Fruit fly (Drosophila melanogaster) whole organism, embryonic: ENCODE measurements around the gene CG13481.

ENCODE experiments used
- Ada2b ChIP-seq: fragments of 200-800 bp; sonication (Bioruptor generic); IDR thresholded peaks from 2 replicates; pipeline ENCODE4 v1.3.6; 2022; ENCODE audit warnings: missing biosample characterization, missing genetic modification characterization
- B-H1 ChIP-seq: fragments of 200-800 bp; sonication (Bioruptor generic); IDR thresholded peaks from 3 replicates; pipeline ENCODE4 v1.3.6; 2022; ENCODE audit warnings: missing biosample characterization, missing genetic modification characterization
- CG10267 ChIP-seq: fragments of 200-800 bp; sonication (Bioruptor generic); optimal IDR thresholded peaks from 2 replicates; lab custom pipeline; 2018; ENCODE audit warnings: missing biosample characterization, mild to moderate bottlenecking, missing genetic modification characterization, moderate library complexity
- CG11504 ChIP-seq: fragments of 200-800 bp; sonication (Bioruptor generic); optimal IDR thresholded peaks from 3 replicates; lab custom pipeline; 2019; ENCODE audit warnings: missing biosample characterization, mild to moderate bottlenecking, missing genetic modification characterization, moderate library complexity
- CG11696 ChIP-seq: fragments of 200-800 bp; sonication (Bioruptor generic); IDR thresholded peaks from 2 replicates; pipeline ENCODE4 v1.3.6; 2022; ENCODE audit warnings: missing biosample characterization, missing genetic modification characterization
- CG13287 ChIP-seq: fragments of 200-800 bp; sonication (Bioruptor generic); IDR thresholded peaks from 2 replicates; pipeline ENCODE4 v1.3.6; 2022; ENCODE audit warnings: missing biosample characterization, missing genetic modification characterization; ENCODE audit not compliant: partially characterized antibody
- CG16815 ChIP-seq: fragments of 200-800 bp; sonication (Bioruptor generic); optimal IDR thresholded peaks from 3 replicates; lab custom pipeline; 2017; ENCODE audit warnings: missing biosample characterization, mild to moderate bottlenecking, missing genetic modification characterization
- CG17361 ChIP-seq: fragments of 200-800 bp; sonication (Bioruptor generic); IDR thresholded peaks from 3 replicates; pipeline ENCODE4 v1.3.6; 2022; ENCODE audit warnings: missing biosample characterization, missing genetic modification characterization
- CG17829 ChIP-seq: fragments of 200-800 bp; optimal IDR thresholded peaks from 2 replicates; lab custom pipeline; 2019; ENCODE audit warnings: missing biosample characterization, mild to moderate bottlenecking, missing genetic modification characterization, moderate library complexity
- CG18599 ChIP-seq: fragments of 200-800 bp; sonication (Bioruptor generic); optimal IDR thresholded peaks from 3 replicates; lab custom pipeline; 2017; ENCODE audit warnings: missing biosample characterization, missing genetic modification characterization, mild to moderate bottlenecking, moderate library complexity, missing genetic modification reagents
- CG2678 ChIP-seq: fragments of 200-800 bp; sonication (Bioruptor generic); optimal IDR thresholded peaks from 3 replicates; lab custom pipeline; 2019; ENCODE audit warnings: missing biosample characterization, mild to moderate bottlenecking, missing genetic modification characterization, moderate library complexity
- CG2712 ChIP-seq: fragments of 200-800 bp; optimal IDR thresholded peaks from 3 replicates; lab custom pipeline; 2019; ENCODE audit warnings: missing biosample characterization, mild to moderate bottlenecking, missing genetic modification characterization, moderate library complexity
- CG30403 ChIP-seq: fragments of 200-800 bp; sonication (Bioruptor generic); optimal IDR thresholded peaks from 3 replicates; lab custom pipeline; 2016; ENCODE audit warnings: missing biosample characterization, missing genetic modification characterization
- CG30431 ChIP-seq: fragments of 200-800 bp; sonication (Bioruptor generic); optimal IDR thresholded peaks from 2 replicates; lab custom pipeline; 2017; ENCODE audit warnings: missing biosample characterization, missing genetic modification characterization
- CG4424 ChIP-seq: fragments of 200-800 bp; sonication (Bioruptor generic); optimal IDR thresholded peaks from 3 replicates; lab custom pipeline; 2016; ENCODE audit warnings: missing biosample characterization, missing genetic modification characterization
- CG8924 ChIP-seq: fragments of 200-800 bp; optimal IDR thresholded peaks from 3 replicates; lab custom pipeline; 2019; ENCODE audit warnings: missing biosample characterization, mild to moderate bottlenecking, missing genetic modification characterization, moderate library complexity
- CG9727 ChIP-seq: fragments of 200-800 bp; sonication (Bioruptor generic); optimal IDR thresholded peaks from 3 replicates; lab custom pipeline; 2017; ENCODE audit warnings: missing biosample characterization, mild to moderate bottlenecking, missing genetic modification characterization
- D19A ChIP-seq: fragments of 200-800 bp; optimal IDR thresholded peaks from 3 replicates; lab custom pipeline; 2019; ENCODE audit warnings: missing biosample characterization, mild to moderate bottlenecking, missing genetic modification characterization, moderate library complexity
- ERR ChIP-seq: fragments of 200-800 bp; sonication (Bioruptor generic); optimal IDR thresholded peaks from 2 replicates; lab custom pipeline; 2016; ENCODE audit warnings: missing biosample characterization, missing genetic modification characterization
- Ets65A ChIP-seq: fragments of 200-800 bp; sonication (Bioruptor generic); peaks from one replicate; lab custom pipeline; 2016; ENCODE audit warnings: missing biosample characterization, missing genetic modification characterization
- Fer1 ChIP-seq: fragments of 200-800 bp; sonication (Bioruptor generic); optimal IDR thresholded peaks from 2 replicates; lab custom pipeline; 2017; ENCODE audit warnings: missing biosample characterization, mild to moderate bottlenecking, missing genetic modification characterization
- Hr3 ChIP-seq: fragments of 200-800 bp; sonication (Bioruptor generic); optimal IDR thresholded peaks from 3 replicates; lab custom pipeline; 2016; ENCODE audit warnings: missing biosample characterization, missing genetic modification characterization
- Hr51 ChIP-seq, 2 experiments: fragments of 200-800 bp; sonication (Bioruptor generic); optimal IDR thresholded peaks; 2 replicates in 1 of 2; 3 replicates in 1 of 2; lab custom pipeline; 2016 to 2018; ENCODE audit warnings: missing biosample characterization in 2 of 2, missing genetic modification characterization in 2 of 2, mild to moderate bottlenecking in 1 of 2, moderate library complexity in 1 of 2
- Med ChIP-seq: fragments of 200-800 bp; sonication (Bioruptor generic); peaks from one replicate; lab custom pipeline; 2016; ENCODE audit warnings: missing biosample characterization, missing genetic modification characterization, mild to moderate bottlenecking, inconsistent platforms, moderate library complexity
- Meics ChIP-seq: fragments of 200-800 bp; sonication (Bioruptor generic); optimal IDR thresholded peaks from 2 replicates; lab custom pipeline; 2017; ENCODE audit warnings: missing biosample characterization, mild to moderate bottlenecking, missing genetic modification characterization
- Poxn ChIP-seq: fragments of 200-800 bp; sonication (Bioruptor generic); IDR thresholded peaks from 2 replicates; pipeline ENCODE4 v1.3.6; 2022; ENCODE audit warnings: missing biosample characterization, missing genetic modification characterization
- Ptx1 ChIP-seq: fragments of 200-800 bp; sonication (Bioruptor generic); IDR thresholded peaks from 2 replicates; pipeline ENCODE4 v1.3.6; 2022; ENCODE audit warnings: missing biosample characterization, missing genetic modification characterization
- Ravus ChIP-seq: fragments of 200-800 bp; sonication (Bioruptor generic); IDR thresholded peaks from 2 replicates; pipeline ENCODE4 v1.3.6; 2022; ENCODE audit warnings: missing biosample characterization, missing genetic modification characterization
- Sox100B ChIP-seq: fragments of 200-800 bp; sonication (Bioruptor generic); optimal IDR thresholded peaks from 3 replicates; lab custom pipeline; 2018; ENCODE audit warnings: missing biosample characterization, mild to moderate bottlenecking, missing genetic modification characterization
- Xbp1 ChIP-seq: fragments of 200-800 bp; sonication (Bioruptor generic); optimal IDR thresholded peaks from 3 replicates; lab custom pipeline; 2016; ENCODE audit warnings: missing biosample characterization, mild to moderate bottlenecking, missing genetic modification characterization
- Xrp1 ChIP-seq: fragments of 200-800 bp; sonication (Bioruptor generic); IDR thresholded peaks from 2 replicates; pipeline ENCODE4 v1.3.6; 2022; ENCODE audit warnings: missing biosample characterization, missing genetic modification characterization
- bsh ChIP-seq, 2 experiments: fragments of 200-800 bp; sonication (Bioruptor generic); optimal IDR thresholded peaks; 2 replicates each; lab custom pipeline; 2017 to 2018; ENCODE audit warnings: mild to moderate bottlenecking in 2 of 2, missing biosample characterization in 2 of 2, missing genetic modification characterization in 2 of 2, moderate library complexity in 1 of 2
- btn ChIP-seq: fragments of 200-800 bp; sonication (Bioruptor generic); optimal IDR thresholded peaks from 2 replicates; lab custom pipeline; 2016; ENCODE audit warnings: missing biosample characterization, missing genetic modification characterization
- dmrt11E ChIP-seq: fragments of 200-800 bp; sonication (Bioruptor generic); optimal IDR thresholded peaks from 3 replicates; lab custom pipeline; 2018; ENCODE audit warnings: missing biosample characterization, mild to moderate bottlenecking, missing genetic modification characterization, moderate library complexity
- dmrt99B ChIP-seq: fragments of 200-800 bp; sonication (Bioruptor generic); optimal IDR thresholded peaks from 2 replicates; lab custom pipeline; 2018; ENCODE audit warnings: missing biosample characterization, mild to moderate bottlenecking, missing genetic modification characterization, moderate library complexity
- gem ChIP-seq: fragments of 200-800 bp; sonication (Bioruptor generic); optimal IDR thresholded peaks from 2 replicates; lab custom pipeline; 2019; ENCODE audit warnings: missing biosample characterization, mild to moderate bottlenecking, missing genetic modification characterization, moderate library complexity
- kay ChIP-seq: fragments of 200-800 bp; sonication (Bioruptor generic); optimal IDR thresholded peaks from 2 replicates; lab custom pipeline; 2016; ENCODE audit warnings: missing biosample characterization, missing genetic modification characterization
- lmd ChIP-seq: fragments of 200-800 bp; sonication (Bioruptor generic); IDR thresholded peaks from 2 replicates; pipeline ENCODE4 v1.3.6; 2022; ENCODE audit warnings: missing biosample characterization, missing genetic modification characterization
- lola ChIP-seq, 3 experiments: fragments of >200 bp in 2 of 3; fragments of 200-800 bp in 1 of 3; sonication (Bioruptor generic) in 1 of 3; optimal IDR thresholded peaks; 2 replicates each; lab custom pipeline; 2017 to 2019; ENCODE audit warnings: missing biosample characterization in 3 of 3, missing genetic modification characterization in 3 of 3, mild to moderate bottlenecking in 1 of 3, moderate library complexity in 1 of 3
- oc ChIP-seq: fragments of 200-800 bp; sonication (Bioruptor generic); optimal IDR thresholded peaks from 2 replicates; lab custom pipeline; 2018; ENCODE audit warnings: missing biosample characterization, mild to moderate bottlenecking, missing genetic modification characterization, moderate library complexity
- pan ChIP-seq, 4 experiments: fragments of >200 bp in 3 of 4; fragments of 200-800 bp in 1 of 4; sonication (Bioruptor generic) in 1 of 4; optimal IDR thresholded peaks in 3 of 4; IDR thresholded peaks in 1 of 4; 2 replicates each; pipeline versions ENCODE4 v1.3.6 to Lab custom; 2017 to 2022; ENCODE audit warnings: missing biosample characterization in 2 of 4, missing genetic modification characterization in 2 of 4, mixed read lengths in 1 of 4
- sens ChIP-seq: fragments of 200-800 bp; sonication (Bioruptor generic); peaks from one replicate; lab custom pipeline; 2016; ENCODE audit warnings: missing biosample characterization, missing genetic modification characterization
- slbo ChIP-seq: fragments of 200-800 bp; sonication (Bioruptor generic); IDR thresholded peaks from 2 replicates; pipeline ENCODE4 v1.3.6; 2022; ENCODE audit warnings: missing biosample characterization, missing genetic modification characterization
- tgo ChIP-seq: fragments of 200-800 bp; sonication (Bioruptor generic); IDR thresholded peaks from 3 replicates; pipeline ENCODE4 v1.3.6; 2022; ENCODE audit warnings: missing biosample characterization, missing genetic modification characterization
- wek ChIP-seq: fragments of 200-800 bp; sonication (Bioruptor generic); optimal IDR thresholded peaks from 3 replicates; lab custom pipeline; 2018; ENCODE audit warnings: missing biosample characterization, mild to moderate bottlenecking, missing genetic modification characterization, moderate library complexity
- wor ChIP-seq: fragments of 200-800 bp; sonication (Bioruptor generic); IDR thresholded peaks from 2 replicates; pipeline ENCODE4 v1.3.6; 2022; ENCODE audit warnings: missing biosample characterization, missing genetic modification characterization

CG13481 gene

dm6 chr3L:14354285-14355092 lies 15.0 kb downstream of the CG13481 start (continued):
- TF ChIP-seq Ada2b (peak; percentile 27; the same call in 1 of the 2 replicates), Hr3 (GFP tag; lab: Kevin White, UChicago) (peak; percentile 14), Xbp1 (GFP tag; lab: Kevin White, UChicago) (peak; percentile 15), oc (peak; percentile 30), CG13287 (GFP tag; lab: Robert Waterston, UW) (no peak)

- TF ChIP-seq Ptx1 (GFP tag; lab: Robert Waterston, UW) (0 out of 2 replicates have a peak, but pooled peaks have one; percentile 14), gem (tag; lab: Kevin White, UChicago) (peak; percentile 43), CG10267 (peak; percentile 25), CG11504 (peak; percentile 58), Sox100B (GFP tag; lab: Kevin White, UChicago) (peak; percentile 20), Ets65A (GFP tag; lab: Kevin White, UChicago) (peak; percentile 27), dmrt99B (tag; lab: Kevin White, UChicago) (peak; percentile 48), CG30431 (GFP tag; lab: Kevin White, UChicago) (no peak), tgo (peak; percentile 16; the same call in 1 of the 3 replicates), lmd (GFP tag; lab: Robert Waterston, UW) (no peak), Meics (GFP tag; lab: Kevin White, UChicago) (peak; percentile 21), CG30403 (peak; percentile 21), Ravus (GFP tag; lab: Robert Waterston, UW) (no peak), Hr51 (GFP tag; optimal IDR thresholded peaks at IDR 0.05; lab: Kevin White, UChicago) (peak in 1 of 2 experiments; percentile 42), pan (optimal IDR thresholded peaks at IDR 0.05; lab: Kevin White, UChicago) (no peak), pan (GFP tag; optimal IDR thresholded peaks at IDR 0.05 in 1 of 2, IDR thresholded peaks at IDR 0.05 in 1 of 2) (peak in 1 of 2 experiments; percentile 16), btn (GFP tag; lab: Kevin White, UChicago) (no peak), CG17361 (peak; percentile 50; the same call in 1 of the 3 replicates), lola (GFP tag; optimal IDR thresholded peaks at IDR 0.05; lab: Kevin White, UChicago) (peak in 1 of 3 experiments; percentile 16), CG11696 (GFP tag; lab: Robert Waterston, UW) (peak; percentile 54; the same call in 1 of the 2 replicates), Med (GFP tag; lab: Kevin White, UChicago) (peak; percentile 30), ERR (no peak), CG8924 (peak; percentile 22), Xrp1 (GFP tag; lab: Robert Waterston, UW) (peak; percentile 54; the same call in 1 of the 2 replicates), CG16815 (GFP tag; lab: Kevin White, UChicago) (no peak), kay (no peak), wor (GFP tag; lab: Robert Waterston, UW) (no peak), B-H1 (GFP tag; lab: Robert Waterston, UW) (no peak), Poxn (GFP tag; lab: Robert Waterston, UW) (no peak), bsh (GFP tag; optimal IDR thresholded peaks at IDR 0.05; lab: Kevin White, UChicago) (peak in 1 of 2 experiments; percentile 10), slbo (GFP tag; lab: Robert Waterston, UW) (peak; percentile 16; the same call in 1 of the 2 replicates), CG4424 (GFP tag; lab: Kevin White, UChicago) (peak; percentile 15), dmrt11E (tag; lab: Kevin White, UChicago) (peak; percentile 19), sens (peak; percentile 39), wek (GFP tag; lab: Kevin White, UChicago) (no peak), CG9727 (GFP tag; lab: Kevin White, UChicago) (peak; percentile 2), CG18599 (GFP tag; lab: Kevin White, UChicago) (peak; percentile 15), D19A (tag; lab: Kevin White, UChicago) (peak; percentile 7), CG17829 (tag; lab: Kevin White, UChicago) (peak; percentile 24), Fer1 (peak; percentile 19), CG2712 (tag; lab: Kevin White, UChicago) (peak; percentile 54), CG2678 (tag; lab: Kevin White, UChicago) (peak; percentile 51)
Observed at dm6 chr3L:14353161-14353560, 16.3 kb downstream of the CG13481 start.
